Worm (Caenorhabditis elegans) whole organism, late embryonic: ENCODE results near the gene col-120.
"Not testable (repeated sequence)": the region's sequence is repeated elsewhere in the genome, so short reads cannot be mapped to it uniquely, and the experiment has no call there.

ENCODE experiments used
- ama-1 ChIP-seq: fragments of 150-350 bp; optimal IDR thresholded peaks from 2 replicates; lab custom pipeline; 2014
- ceh-18 ChIP-seq: sonication (generic microtip); optimal IDR thresholded peaks from 2 replicates; lab custom pipeline; 2016; ENCODE audit warnings: missing genetic modification characterization, missing compliant biosample characterization
- lim-6 ChIP-seq: sonication (generic microtip); optimal IDR thresholded peaks from 2 replicates; lab custom pipeline; 2016; ENCODE audit warnings: missing genetic modification characterization, missing compliant biosample characterization
- nfya-1 ChIP-seq: sonication (generic microtip); optimal IDR thresholded peaks from 2 replicates; lab custom pipeline; 2017; ENCODE audit warnings: missing genetic modification characterization, mild to moderate bottlenecking, missing compliant biosample characterization, antibody characterized with exemption, moderate library complexity
- pha-4 ChIP-seq: fragments of 150-350 bp; optimal IDR thresholded peaks from 2 replicates; lab custom pipeline; 2018; ENCODE audit warnings: missing biosample characterization, missing genetic modification reagents, missing genetic modification characterization
- tbx-2 ChIP-seq: sonication (generic microtip); optimal IDR thresholded peaks from 2 replicates; lab custom pipeline; 2016; ENCODE audit warnings: missing genetic modification characterization, missing compliant biosample characterization

- TF ChIP-seq tbx-2 (tag; lab: Kevin White, UChicago); lim-6; nfya-1 (tag; lab: Kevin White, UChicago); pha-4 (tag; lab: Kevin White, UChicago); ama-1 (lab: Kevin White, UChicago); ceh-18: not testable (repeated sequence)
These were observed 12.4 kb downstream of the col-120 start, which contains the start of gene Y11D7A.7 for ce11 chrIV:9249219-9249618.
